Worm (Caenorhabditis elegans): ENCODE results near the gene H10D18.5.

Gene H10D18.5

DNA sequence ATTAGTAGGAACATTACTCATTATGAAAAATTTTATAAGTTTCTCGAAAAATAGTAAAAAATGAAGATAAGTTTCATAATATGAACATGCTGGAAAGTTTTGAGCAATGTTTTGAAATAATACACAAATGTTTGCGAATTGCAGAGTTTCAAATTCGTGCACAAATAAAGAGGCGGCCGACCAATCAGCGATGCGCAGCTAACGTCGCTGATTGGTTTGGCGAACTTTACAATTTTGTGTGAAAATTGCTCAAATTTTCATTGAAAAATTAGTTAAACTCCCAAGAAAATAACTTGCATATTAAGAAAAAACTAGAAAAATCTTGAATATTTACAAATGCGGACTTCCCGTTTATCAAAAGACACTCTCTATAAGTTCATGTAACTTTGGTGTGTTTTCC lies 1.1 kb upstream of the H10D18.5 start:
- TF ChIP-seq nhr-12 (tag; optimal IDR thresholded peaks at IDR 0.05) (no peak), lin-32 (GFP tag; optimal IDR thresholded peaks at IDR 0.05) (no peak), lsy-2 (tag; optimal IDR thresholded peaks at IDR 0.05) (no peak), cnd-1 (tag; optimal IDR thresholded peaks at IDR 0.05) (no peak), flh-1 (GFP tag; optimal IDR thresholded peaks at IDR 0.05) (no peak), nhr-76 (tag; optimal IDR thresholded peaks at IDR 0.05) (no peak), snpc-4 (tag; optimal IDR thresholded peaks at IDR 0.05) (no peak)

- TF ChIP-seq unc-62 (GFP tag; optimal IDR thresholded peaks at IDR 0.05) = no peak
- no peak for TF ChIP-seq nhr-12 (tag; optimal IDR thresholded peaks at IDR 0.05)
- no peak for TF ChIP-seq nhr-2 (tag; optimal IDR thresholded peaks at IDR 0.05)
- no peak for TF ChIP-seq cnd-1 (tag; optimal IDR thresholded peaks at IDR 0.05)
- no peak for TF ChIP-seq mls-2 (tag; optimal IDR thresholded peaks at IDR 0.05)
- TF ChIP-seq nhr-76 (tag; optimal IDR thresholded peaks at IDR 0.05) = no peak
- TF ChIP-seq nhr-28 (tag; optimal IDR thresholded peaks at IDR 0.05) = no peak
- no peak for TF ChIP-seq mep-1 (tag; optimal IDR thresholded peaks at IDR 0.05)
- no peak for TF ChIP-seq ceh-43 (GFP tag; optimal IDR thresholded peaks at IDR 0.05)
- TF ChIP-seq drap-1 (GFP tag; optimal IDR thresholded peaks at IDR 0.05) = no peak
- no peak for TF ChIP-seq sptf-1 (tag; optimal IDR thresholded peaks at IDR 0.05)
- no peak for TF ChIP-seq ham-2 (GFP tag; optimal IDR thresholded peaks at IDR 0.05)
- TF ChIP-seq unc-120 (tag; optimal IDR thresholded peaks at IDR 0.05; ENCODE audit: poor library complexity, severe bottlenecking) = no peak
- no peak for TF ChIP-seq flh-1 (GFP tag; optimal IDR thresholded peaks at IDR 0.05)
- no peak for TF ChIP-seq mab-5 (tag; optimal IDR thresholded peaks at IDR 0.05)
- TF ChIP-seq ces-1 (GFP tag; optimal IDR thresholded peaks at IDR 0.05) = no peak
- TF ChIP-seq hlh-1 (tag; optimal IDR thresholded peaks at IDR 0.05) = no peak
- no peak for TF ChIP-seq lin-13 (tag; optimal IDR thresholded peaks at IDR 0.05)
These were observed 587 bp upstream of the H10D18.5 start for ce11 chrV:3832103-3832502.

DNA sequence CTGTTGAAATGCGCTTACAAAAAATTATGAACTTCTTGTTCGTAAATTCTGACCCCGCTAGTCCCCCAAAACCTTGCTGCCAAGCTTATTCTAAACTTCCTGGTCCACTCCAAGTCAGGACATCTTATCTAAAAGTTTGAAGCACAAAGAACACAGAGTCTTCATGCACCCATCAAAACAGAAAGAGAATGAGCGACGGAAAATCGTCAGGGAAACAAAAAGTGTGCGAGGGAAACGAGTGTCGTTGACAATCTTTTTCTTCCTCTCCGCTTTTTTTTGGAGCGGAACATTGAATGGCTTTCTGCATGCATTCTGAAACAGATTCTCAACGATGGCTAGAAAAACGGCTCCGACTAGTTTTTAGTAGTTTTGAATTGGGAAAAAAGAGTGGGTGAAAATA lies 6.3 kb downstream of the H10D18.5 start:
- TF ChIP-seq nhr-28 (tag; optimal IDR thresholded peaks at IDR 0.05) (no peak), elt-1 (tag; optimal IDR thresholded peaks at IDR 0.05; ENCODE audit: borderline replicate concordance, insufficient read depth) (no peak), mep-1 (tag; optimal IDR thresholded peaks at IDR 0.05) (no peak), snpc-4 (tag; optimal IDR thresholded peaks at IDR 0.05) (no peak), nhr-12 (tag; optimal IDR thresholded peaks at IDR 0.05) (no peak), lin-32 (GFP tag; optimal IDR thresholded peaks at IDR 0.05) (no peak), unc-120 (tag; optimal IDR thresholded peaks at IDR 0.05; ENCODE audit: poor library complexity, severe bottlenecking) (no peak), M03D4.4 (tag; optimal IDR thresholded peaks at IDR 0.05) (no peak), ceh-39 (tag; optimal IDR thresholded peaks at IDR 0.05) (no peak), pha-4 (tag; optimal IDR thresholded peaks at IDR 0.05) (no peak)

DNA sequence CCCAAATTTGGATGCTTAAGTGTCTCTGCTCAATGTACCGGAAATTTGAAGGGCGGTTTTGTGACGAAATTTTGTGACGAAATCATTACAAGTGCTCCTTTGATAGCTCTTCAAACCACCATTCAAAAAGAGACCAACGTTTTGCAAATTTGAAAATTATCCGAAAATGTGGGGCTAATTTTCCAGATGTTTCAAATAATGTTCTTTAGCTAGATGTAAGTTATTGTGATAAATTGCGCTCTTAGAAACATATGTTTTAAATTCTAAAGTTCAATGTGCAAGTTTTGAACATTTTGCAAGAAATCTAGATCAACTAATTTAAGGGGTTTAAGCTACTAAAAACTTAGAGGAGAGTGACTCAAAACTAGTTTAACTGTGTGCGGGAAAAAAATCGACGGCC lies 10.6 kb downstream of the H10D18.5 start:
- TF ChIP-seq lin-32 (GFP tag; optimal IDR thresholded peaks at IDR 0.05) = no peak
- no peak for TF ChIP-seq ham-2 (GFP tag; optimal IDR thresholded peaks at IDR 0.05)

DNA sequence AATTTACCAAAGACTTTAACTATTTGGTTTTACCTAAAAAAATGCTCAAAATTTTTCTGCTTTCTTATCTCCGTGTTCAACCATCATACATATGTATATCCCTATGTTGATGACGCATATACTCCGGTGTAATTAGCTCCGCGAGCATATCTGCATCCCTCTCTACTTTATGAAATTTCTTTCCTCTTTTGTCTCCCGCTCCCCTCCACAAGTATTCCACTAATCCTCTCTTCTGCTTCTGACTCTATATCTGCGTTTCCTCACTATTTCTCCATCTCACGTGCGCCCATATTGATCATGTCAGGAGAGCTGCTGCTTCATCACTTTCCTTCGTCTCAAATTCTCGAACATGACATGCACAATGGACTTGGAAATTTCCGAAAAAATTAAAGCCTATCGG lies 16.6 kb downstream of the H10D18.5 start, which contains the start of gene H10D18.1:
Gene H10D18.1, plus strand, starts transcription at position 277 of the 400 bp plus-strand sequence.
- TF ChIP-seq mab-5 (tag; optimal IDR thresholded peaks at IDR 0.05) (no peak), ces-1 (GFP tag; optimal IDR thresholded peaks at IDR 0.05) (peak; percentile 22)

ce11 chrV:3814009-3814408 lies 17.5 kb downstream of the H10D18.5 start:
- no peak for TF ChIP-seq lin-32 (GFP tag; optimal IDR thresholded peaks at IDR 0.05)
- no peak for TF ChIP-seq nhr-12 (tag; optimal IDR thresholded peaks at IDR 0.05)
- TF ChIP-seq pha-4 (tag; optimal IDR thresholded peaks at IDR 0.05) = no peak
- TF ChIP-seq sem-2 (GFP tag; optimal IDR thresholded peaks at IDR 0.05) = no peak

DNA sequence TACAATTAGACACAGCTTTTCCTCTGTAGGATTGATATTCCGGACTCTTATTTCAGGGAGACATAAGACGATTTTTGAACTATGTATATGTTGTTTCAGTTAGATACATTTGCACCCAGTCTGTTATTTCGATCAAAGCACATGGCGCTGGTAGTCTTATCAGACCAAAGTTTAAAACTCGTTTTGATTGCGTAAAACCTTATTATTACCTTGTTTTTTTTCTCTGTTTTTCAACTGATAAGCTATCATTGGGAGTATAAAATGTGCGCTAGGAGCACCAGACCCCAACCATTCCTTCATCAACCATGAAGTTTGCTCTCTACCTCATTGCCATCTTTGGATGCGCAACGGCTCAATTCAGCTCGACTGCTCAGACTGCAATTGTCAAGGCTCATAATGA lies 19.2 kb downstream of the H10D18.5 start, which contains the start of gene scl-12:
Gene scl-12, plus strand, starts transcription at position 301 of the 400 bp plus-strand sequence.
- TF ChIP-seq tbx-8 (GFP tag; optimal IDR thresholded peaks at IDR 0.05) = no peak
- TF ChIP-seq lin-13 (tag; optimal IDR thresholded peaks at IDR 0.05) = no peak
- TF ChIP-seq ztf-11 (tag; optimal IDR thresholded peaks at IDR 0.05) = no peak
- no peak for TF ChIP-seq unc-62 (GFP tag; optimal IDR thresholded peaks at IDR 0.05)
- TF ChIP-seq nhr-12 (tag; optimal IDR thresholded peaks at IDR 0.05) = no peak
- TF ChIP-seq nhr-76 (tag; optimal IDR thresholded peaks at IDR 0.05) = no peak
- no peak for TF ChIP-seq cnd-1 (tag; optimal IDR thresholded peaks at IDR 0.05)
